Worm (Caenorhabditis elegans) whole organism, early embryonic: ENCODE data around the gene coa-3.

Experiments used
- aly-1 ChIP-seq: sonication (generic microtip); optimal IDR thresholded peaks from 2 replicates; lab custom pipeline; 2016; ENCODE audit warnings: missing genetic modification characterization, missing compliant biosample characterization
- ama-1 ChIP-seq: fragments of 150-350 bp; optimal IDR thresholded peaks from 2 replicates; lab custom pipeline; 2014
- ceh-13 ChIP-seq: fragments of 200-800 bp; sonication (Bioruptor generic); optimal IDR thresholded peaks from 2 replicates; lab custom pipeline; 2018; ENCODE audit warnings: mild to moderate bottlenecking, missing genetic modification characterization, missing compliant biosample characterization
- flt-1 ChIP-seq: fragments of 200-800 bp; sonication (Bioruptor generic); IDR thresholded peaks from 2 replicates; pipeline ENCODE4 v1.3.6; 2022; ENCODE audit warnings: missing genetic modification characterization, missing compliant biosample characterization
- hmg-4 ChIP-seq: fragments of 200-800 bp; sonication (Bioruptor generic); optimal IDR thresholded peaks from 2 replicates; lab custom pipeline; 2018; ENCODE audit warnings: mild to moderate bottlenecking, missing genetic modification characterization, missing compliant biosample characterization
- scrt-1 ChIP-seq: fragments of 200-800 bp; sonication (Bioruptor generic); IDR thresholded peaks from 2 replicates; pipeline ENCODE4 v1.3.6; 2022; ENCODE audit warnings: missing genetic modification characterization, missing compliant biosample characterization
- sea-1 ChIP-seq: fragments of 200-800 bp; sonication (Bioruptor generic); conservative IDR thresholded peaks from 2 replicates; pipeline ENCODE4 v1.3.6; 2022; ENCODE audit warnings: missing genetic modification characterization, missing compliant biosample characterization
- tbx-37 ChIP-seq: fragments of 200-800 bp; sonication (Bioruptor generic); conservative IDR thresholded peaks from 2 replicates; pipeline ENCODE4 v1.3.6; 2022; ENCODE audit warnings: missing genetic modification reagents, missing genetic modification characterization, missing compliant biosample characterization
- tra-4 ChIP-seq: sonication (generic microtip); optimal IDR thresholded peaks from 2 replicates; lab custom pipeline; 2017; ENCODE audit warnings: missing genetic modification characterization, missing compliant biosample characterization

- TF ChIP-seq ama-1 (no peak), flt-1 (no peak), tra-4 (tag; lab: Kevin White, UChicago) (no peak), tbx-37 (no peak), sea-1 (GFP tag; lab: Robert Waterston, UW) (no peak), hmg-4 (GFP tag; lab: Kevin White, UChicago) (no peak), scrt-1 (no peak), aly-1 (tag; lab: Kevin White, UChicago) (no peak), ceh-13 (GFP tag; lab: Kevin White, UChicago) (no peak)
These were observed 37.2 kb downstream of the coa-3 start for ce11 chrII:4565205-4565604.
